Worm (Caenorhabditis elegans) whole organism, midembryonic: ENCODE measurements around the gene snap-29.

Experiments used
- flt-1 ChIP-seq: fragments of 200-800 bp; sonication (Bioruptor generic); IDR thresholded peaks from 2 replicates; pipeline ENCODE4 v1.3.6; 2022; ENCODE audit warnings: missing genetic modification characterization, missing compliant biosample characterization
- ref-1 ChIP-seq: fragments of 200-800 bp; sonication (Bioruptor generic); conservative IDR thresholded peaks from 2 replicates; pipeline ENCODE4 v1.3.6; 2022; ENCODE audit warnings: missing genetic modification reagents, missing genetic modification characterization, missing compliant biosample characterization

DNA sequence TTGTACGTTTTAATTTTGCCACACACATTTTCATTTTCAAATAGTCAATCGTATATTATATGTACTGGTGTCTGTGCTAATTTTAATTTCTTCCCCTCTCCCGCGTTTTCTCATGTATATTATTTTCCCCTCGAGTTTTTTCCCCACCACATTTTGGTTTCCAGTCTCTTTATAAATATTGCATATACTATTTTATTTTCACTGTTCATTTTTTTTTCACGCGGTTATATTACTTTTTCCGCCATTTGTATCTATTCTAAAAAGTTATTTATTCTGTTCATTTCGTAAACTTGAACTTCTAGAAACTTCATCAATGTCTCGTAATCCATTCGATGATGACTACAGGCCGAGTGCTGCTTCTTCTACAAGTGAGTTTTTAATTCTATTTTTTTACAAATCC is at the start of gene snap-29:
- no peak for TF ChIP-seq flt-1 (GFP tag; lab: Robert Waterston, UW)
- TF ChIP-seq ref-1 (GFP tag; lab: Robert Waterston, UW): no peak
